Fruit fly (Drosophila melanogaster) whole organism, pupa: ENCODE data around the gene CG34008.

Experiments used
- CG17806 ChIP-seq: fragments of 200-800 bp; sonication (Bioruptor generic); optimal IDR thresholded peaks from 2 replicates; lab custom pipeline; 2018; ENCODE audit warnings: missing biosample characterization, mild to moderate bottlenecking, missing genetic modification characterization, moderate library complexity
- Pif1B ChIP-seq: fragments of 200-800 bp; sonication (Bioruptor generic); optimal IDR thresholded peaks from 3 replicates; lab custom pipeline; 2016; ENCODE audit warnings: missing biosample characterization, missing genetic modification characterization

DNA sequence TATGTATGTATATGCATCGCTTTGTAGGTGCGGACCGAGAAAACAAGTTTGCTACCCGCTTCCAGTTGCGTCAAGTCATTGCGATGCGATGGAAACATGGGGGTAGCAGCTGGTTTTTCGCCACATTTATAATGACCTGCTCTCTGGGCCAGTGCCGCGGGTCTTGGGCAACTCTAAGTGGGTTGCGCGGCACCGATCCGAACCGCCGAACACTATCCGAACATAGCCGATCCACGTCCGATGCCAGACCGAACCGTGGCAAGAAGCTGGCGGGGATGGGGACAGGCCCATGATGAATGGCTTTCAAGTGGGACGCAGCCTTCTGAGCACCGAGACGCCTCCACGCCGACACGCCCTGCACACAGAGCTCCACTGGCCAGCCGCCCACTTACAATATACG lies 22.8 kb upstream of the CG34008 start:
- no peak for TF ChIP-seq Pif1B (GFP tag; lab: Kevin White, UChicago)
- TF ChIP-seq CG17806 (tag; lab: Kevin White, UChicago), result no peak
